Fruit fly (Drosophila melanogaster): ENCODE data around the gene CG5245.

dm6 chr3R:12441008-12441606, 11.7 kb downstream of the CG5245 start:
- TF ChIP-seq CTCF (optimal IDR thresholded peaks at IDR 0.05), result no peak
- TF ChIP-seq CG8478 (optimal IDR thresholded peaks at IDR 0.05), result no peak
